Worm (Caenorhabditis elegans) whole organism, L4/young adult: Measurements from ENCODE around the gene clec-227.

Experiments
- W03F9.2 ChIP-seq: fragments of 150-350 bp; optimal IDR thresholded peaks from 2 replicates; lab custom pipeline; 2014; ENCODE audit warnings: missing biosample characterization, missing genetic modification characterization
- dao-5 ChIP-seq: sonication (generic microtip); optimal IDR thresholded peaks from 2 replicates; lab custom pipeline; 2016; ENCODE audit warnings: missing genotype, missing genetic modification characterization, moderate library complexity, missing compliant biosample characterization
- him-1 ChIP-seq: sonication (generic microtip); optimal IDR thresholded peaks from 2 replicates; lab custom pipeline; 2016; ENCODE audit warnings: missing genotype, missing genetic modification reagents, missing genetic modification characterization, missing compliant biosample characterization

The clec-227 gene

DNA sequence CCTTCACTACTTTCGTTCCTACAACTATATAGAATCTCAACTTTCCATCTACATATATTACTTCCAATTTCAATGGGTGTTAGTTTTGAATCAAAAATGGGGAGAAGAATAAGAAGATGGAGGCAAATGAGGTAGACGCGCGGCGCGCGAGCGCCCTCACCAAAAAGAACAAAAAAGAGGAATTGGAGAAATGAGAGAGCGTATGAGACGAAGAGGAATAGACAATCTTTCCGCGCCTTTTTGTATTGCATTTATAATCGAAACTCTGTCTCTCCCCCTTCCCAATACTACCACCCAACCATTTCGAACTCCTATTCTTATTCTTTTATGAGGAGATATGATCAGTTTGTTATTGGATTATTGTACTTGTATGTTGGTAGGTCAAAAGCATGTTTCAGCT, 28.2 kb downstream of the clec-227 start:
- TF ChIP-seq W03F9.2 (no peak), him-1 (no peak), dao-5 (tag; lab: Kevin White, UChicago) (no peak)

DNA sequence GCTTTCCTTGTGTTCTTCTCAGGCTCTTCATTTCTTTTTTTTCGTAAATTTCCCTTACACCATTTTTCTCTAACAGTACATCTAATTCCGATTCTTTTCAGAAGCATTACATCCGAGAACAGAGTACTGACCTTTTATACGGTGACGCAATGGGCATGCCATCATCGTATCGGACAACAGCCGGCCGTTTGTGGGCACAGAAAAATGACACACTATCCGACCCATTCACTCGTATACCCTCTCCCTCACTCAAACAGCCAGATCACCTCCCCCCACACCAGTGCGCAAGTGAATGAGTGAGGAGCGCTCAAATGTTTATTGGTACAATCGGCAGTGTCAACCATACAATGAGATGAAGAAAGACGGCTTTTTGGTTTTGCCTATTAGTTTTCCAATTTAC, 28.8 kb downstream of the clec-227 start, which contains the start of gene R02D5.24:
Gene R02D5.24 (plus strand): TSS at position 205 of the 400 bp plus-strand sequence.
- no peak for TF ChIP-seq him-1
- TF ChIP-seq dao-5 (tag; lab: Kevin White, UChicago), result no peak
- no peak for TF ChIP-seq W03F9.2

DNA sequence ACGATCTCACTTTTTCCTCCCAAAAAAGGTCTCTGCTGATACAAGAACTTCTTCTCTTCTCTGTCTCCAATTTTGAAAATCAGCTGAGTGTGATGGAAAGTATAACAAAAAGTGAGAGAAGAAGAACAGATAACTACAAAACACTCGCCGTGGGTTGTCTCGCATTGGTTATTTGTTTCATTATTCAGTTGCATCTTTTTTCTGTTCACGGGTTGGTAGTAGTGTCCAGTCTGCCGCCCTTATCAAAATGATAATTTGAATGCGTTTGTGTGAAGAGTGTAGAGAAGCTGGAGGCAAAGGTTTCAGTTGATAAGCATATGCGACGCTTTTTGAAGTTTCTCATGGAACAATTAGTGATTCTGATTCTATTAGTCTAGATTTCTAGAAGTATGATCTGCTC, 30.7 kb downstream of the clec-227 start:
- no peak for TF ChIP-seq dao-5 (tag; lab: Kevin White, UChicago)

DNA sequence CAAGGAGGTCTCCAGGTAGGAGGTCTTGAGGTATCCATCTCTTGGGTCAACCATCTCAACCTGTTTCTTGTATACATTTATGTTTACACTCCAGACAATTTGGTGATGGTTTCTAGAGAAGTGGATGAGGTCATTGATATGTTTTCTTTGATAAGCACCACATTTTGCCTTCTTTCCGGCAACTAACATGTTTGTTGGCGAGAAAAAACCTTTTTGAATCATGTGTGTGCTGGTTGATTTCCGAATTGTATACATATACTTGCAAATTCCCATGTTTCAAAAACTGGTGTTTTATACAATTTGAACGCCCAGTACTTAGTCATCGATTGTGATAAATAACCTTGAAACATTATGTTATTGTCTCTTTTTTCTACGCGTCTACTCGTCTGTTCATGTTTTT, 31.8 kb downstream of the clec-227 start:
- TF ChIP-seq dao-5 (tag; lab: Kevin White, UChicago), result no peak
- no peak for TF ChIP-seq W03F9.2
- TF ChIP-seq him-1, result no peak

DNA sequence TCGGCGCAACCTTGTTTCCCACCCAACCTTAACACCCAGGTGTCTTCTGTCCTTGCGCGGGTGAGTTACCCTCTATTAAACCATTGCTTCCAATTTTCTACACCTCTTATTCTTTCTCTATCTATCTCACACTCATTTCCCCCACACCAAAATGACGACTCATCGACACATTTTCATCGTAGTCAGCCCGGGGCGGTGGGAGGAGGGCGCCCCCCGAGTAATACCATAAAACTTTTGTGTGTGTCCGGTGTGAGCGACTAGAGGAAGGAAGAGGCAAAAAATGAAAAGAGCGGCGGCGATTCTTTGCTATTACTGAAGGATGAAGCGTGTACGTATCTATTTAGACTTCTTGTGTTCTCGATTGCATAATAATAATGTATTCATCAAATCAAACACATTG, 32.4 kb downstream of the clec-227 start:
- TF ChIP-seq him-1 (no peak), dao-5 (tag; lab: Kevin White, UChicago) (no peak), W03F9.2 (no peak)

DNA sequence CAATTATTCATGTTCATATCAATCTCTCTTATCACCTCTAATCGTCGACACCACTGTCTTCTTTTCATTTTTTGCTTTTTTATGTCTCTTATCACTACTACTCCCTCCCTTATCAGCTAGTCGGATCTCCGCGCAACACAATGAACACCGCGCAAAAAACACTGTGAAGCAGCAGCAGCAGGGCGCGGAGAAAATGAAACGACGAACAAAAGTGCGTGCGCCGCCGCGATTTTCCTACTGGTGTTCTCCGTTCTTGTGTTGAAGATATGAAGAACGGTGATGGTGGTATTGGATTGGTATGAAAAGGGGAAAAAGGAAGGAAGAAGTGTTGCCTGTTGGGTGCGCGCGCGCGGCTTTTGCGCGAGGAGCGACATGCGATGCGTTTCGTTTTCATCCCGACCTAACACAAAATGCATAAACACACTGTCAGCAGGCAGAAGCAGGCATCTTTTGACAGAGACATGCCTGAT, 33.5 kb downstream of the clec-227 start:
- TF ChIP-seq dao-5 (tag; lab: Kevin White, UChicago), result no peak
- no peak for TF ChIP-seq W03F9.2
- TF ChIP-seq him-1, result no peak

DNA sequence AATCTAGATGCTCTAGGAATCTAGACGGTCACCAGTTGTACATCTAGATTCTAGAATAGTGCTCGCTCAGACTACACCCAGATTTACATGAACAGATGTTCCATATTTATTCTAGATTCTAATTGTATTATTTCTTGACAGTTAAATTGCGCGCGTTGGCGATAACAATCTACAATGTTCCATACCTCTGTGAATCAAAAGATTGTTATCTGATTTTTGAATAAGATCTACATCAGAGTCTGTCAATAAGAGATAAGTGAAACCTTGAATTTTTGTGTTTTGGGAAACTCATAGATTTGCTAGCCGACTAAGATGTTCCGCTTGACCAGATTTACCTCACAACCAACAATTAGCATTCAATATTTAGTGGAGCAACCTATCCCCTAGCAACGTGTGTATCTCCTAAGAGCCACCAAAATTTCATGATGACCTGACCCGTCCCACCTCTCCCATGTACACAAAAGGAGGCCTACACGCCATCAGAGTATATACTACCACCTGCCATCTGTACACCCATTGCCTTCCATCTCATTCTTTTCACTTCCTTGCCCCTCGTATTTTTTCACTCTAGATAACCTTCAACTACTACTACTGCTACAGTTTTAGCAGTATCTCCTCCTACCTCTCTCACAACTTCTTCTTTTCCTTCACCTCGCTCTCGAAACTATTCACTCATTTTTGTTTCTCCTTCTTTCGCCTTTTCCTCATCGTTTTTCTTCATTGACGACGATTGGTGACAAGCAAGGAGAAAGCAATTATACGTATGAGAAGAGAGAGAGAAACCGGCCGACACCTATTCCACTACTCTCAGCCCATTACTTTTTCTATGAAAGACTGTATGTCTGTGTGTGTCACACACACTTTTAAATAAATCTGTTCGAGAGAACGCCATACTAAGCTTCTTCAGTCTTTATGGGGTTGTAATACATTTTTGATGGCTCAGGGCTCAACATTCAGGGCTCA, 34.7 kb downstream of the clec-227 start:
- TF ChIP-seq W03F9.2 (no peak), him-1 (no peak), dao-5 (tag; lab: Kevin White, UChicago) (no peak)

DNA sequence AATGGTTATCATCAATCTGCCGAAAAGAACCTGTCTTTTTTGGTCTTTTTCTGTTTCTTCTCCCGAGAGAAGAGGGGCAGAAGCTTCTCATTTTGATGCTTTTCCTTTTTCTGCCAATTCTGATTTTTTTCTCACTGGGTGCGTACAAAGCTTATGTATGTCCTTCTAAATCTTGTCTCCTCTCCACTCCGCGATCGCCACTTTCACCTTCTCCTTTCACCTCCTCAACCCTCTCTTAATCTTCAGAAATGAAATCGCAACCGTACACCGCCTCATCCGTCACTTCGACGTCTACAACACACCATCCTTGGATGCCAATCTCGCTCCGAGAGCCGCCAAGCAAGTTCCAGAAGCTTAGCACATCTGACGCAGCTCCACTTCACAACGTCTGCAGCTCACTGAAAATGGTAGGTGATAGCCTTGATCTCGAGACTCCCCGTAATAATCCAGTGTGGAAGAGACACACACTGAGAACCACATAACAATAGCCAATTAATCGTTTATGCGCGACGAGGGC, 35.7 kb downstream of the clec-227 start, which contains the start of gene R02D5.1:
Gene R02D5.1 (plus strand): TSS at position 245 of the 517 bp plus-strand sequence.
- TF ChIP-seq W03F9.2 (no peak), him-1 (no peak), dao-5 (tag; lab: Kevin White, UChicago) (no peak)

DNA sequence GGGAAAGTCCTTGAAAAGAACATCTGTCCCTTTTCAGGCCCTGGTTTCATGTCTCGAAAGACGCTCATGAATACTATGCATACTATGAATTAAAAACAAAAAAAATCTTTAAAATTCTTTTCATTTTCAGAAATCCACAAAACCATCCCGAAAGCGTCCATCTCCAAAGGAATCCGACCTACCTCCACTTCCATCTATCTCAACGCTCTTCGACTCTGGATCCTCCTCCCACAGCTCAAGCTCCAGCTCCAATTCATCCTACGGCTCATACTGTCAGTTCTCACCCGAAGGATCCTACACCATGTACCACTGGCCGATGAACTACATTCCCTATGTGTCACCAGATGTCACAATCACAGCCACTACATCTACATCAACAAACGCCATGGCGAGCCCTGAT, 36.2 kb downstream of the clec-227 start:
- TF ChIP-seq him-1 (no peak), W03F9.2 (no peak), dao-5 (tag; lab: Kevin White, UChicago) (no peak)

DNA sequence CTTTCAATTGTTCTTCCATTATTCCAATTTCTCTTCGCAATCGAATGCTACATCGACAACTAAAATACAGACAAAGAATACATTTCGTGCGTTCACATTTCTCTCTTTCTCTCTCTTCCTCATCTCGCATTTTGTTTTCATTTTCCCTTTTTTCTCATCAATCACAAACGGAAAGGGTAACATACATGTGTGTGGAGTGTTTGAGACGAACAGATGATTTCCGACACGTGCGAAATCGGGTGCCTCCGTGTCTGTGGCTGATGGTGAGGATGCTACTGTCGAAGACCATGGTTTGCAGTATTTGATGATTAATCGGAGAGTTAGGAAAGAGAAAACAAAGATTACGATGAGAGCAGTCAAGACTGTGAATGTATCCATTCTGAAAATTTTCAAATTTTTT, 38.4 kb downstream of the clec-227 start, which contains the start of gene R02D5.9:
Gene R02D5.9 (minus strand): TSS at position 378 of the 400 bp plus-strand sequence.
- TF ChIP-seq W03F9.2, result no peak
- no peak for TF ChIP-seq him-1

DNA sequence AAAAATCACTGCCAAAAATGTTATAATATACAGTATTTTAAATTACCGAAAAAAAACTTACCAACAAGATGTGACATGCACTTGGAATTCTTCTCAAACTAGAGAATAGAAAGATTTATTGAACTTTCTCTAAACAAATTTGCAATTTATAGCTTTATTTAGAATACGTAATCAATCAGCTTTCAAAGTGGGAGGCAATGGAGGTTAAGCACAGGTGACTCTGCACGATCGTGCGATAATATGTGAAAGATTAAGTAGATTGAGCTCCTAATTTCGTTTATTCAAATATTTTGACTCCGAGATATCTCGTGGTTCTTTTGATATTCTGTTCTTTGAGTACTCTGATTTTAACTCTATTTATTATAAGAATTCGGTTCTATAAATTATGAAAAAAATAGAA, 45.7 kb downstream of the clec-227 start, which contains the start of gene R02D5.6:
Gene R02D5.6 (minus strand): TSS at position 101 of the 400 bp plus-strand sequence.
- TF ChIP-seq him-1 (no peak), dao-5 (tag; lab: Kevin White, UChicago) (no peak), W03F9.2 (no peak)

DNA sequence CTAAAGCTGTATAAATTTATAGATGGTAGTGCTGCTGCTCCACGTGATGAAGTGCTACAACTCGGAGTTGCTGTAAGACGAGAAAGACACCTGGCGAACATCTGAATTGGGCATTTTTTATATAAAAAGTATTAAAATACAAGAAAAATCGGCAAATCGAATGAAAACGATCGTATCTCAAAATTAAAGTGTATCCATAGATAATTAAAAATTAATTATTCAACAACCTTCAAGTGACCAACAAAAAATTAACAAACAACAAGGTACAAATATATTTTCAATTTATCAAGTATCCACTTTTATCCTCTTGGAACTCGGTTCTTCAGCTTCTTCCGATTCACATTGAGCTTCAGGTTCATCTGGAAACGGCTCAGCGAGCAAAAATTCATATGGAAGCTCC, 46.9 kb downstream of the clec-227 start, which contains the start of gene R02D5.8:
Gene R02D5.8 (minus strand): TSS at position 101 of the 400 bp plus-strand sequence.
- TF ChIP-seq him-1, result no peak
- no peak for TF ChIP-seq dao-5 (tag; lab: Kevin White, UChicago)
- no peak for TF ChIP-seq W03F9.2

DNA sequence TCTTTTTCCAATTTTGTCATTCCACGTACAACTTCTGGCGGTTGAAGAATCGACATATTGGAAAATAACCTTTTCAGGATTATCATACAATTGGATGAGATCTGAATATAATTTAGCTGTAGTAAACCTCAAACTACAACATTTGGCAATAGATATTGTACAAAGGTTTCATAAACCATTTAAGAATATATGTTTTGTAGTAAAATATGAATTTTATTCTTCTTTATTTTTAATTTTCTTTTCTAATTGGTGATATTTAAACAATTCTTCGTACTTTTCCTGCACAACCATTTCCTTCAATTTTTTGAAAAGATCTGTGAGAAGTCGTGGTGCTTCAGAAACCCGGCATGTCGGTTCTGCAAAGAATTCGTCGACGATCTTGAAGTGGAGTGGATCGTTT, 48.7 kb downstream of the clec-227 start, which contains the start of gene C53A5.17:
Gene C53A5.17 (minus strand): TSS at position 101 of the 400 bp plus-strand sequence.
- TF ChIP-seq W03F9.2, result no peak
- no peak for TF ChIP-seq dao-5 (tag; lab: Kevin White, UChicago)
- TF ChIP-seq him-1, result no peak

DNA sequence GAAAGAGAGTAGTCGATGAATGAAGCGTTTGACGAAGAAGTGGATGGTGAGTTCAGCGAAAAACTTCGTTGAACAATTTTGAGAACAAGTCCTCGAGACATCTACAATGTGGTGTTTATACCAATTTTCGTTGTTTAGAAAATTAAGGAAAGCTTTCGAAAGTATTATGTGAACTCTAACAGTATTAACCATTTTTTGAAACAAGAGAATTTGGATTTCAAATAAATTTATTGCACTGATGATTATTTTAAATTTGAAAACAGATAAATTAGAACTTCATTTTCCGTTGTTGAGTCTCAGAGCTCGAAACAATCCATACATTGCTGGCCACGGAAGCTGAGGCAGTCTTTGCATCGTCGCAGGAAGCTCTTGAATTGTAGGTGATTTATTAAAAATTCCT, 50.2 kb downstream of the clec-227 start, which contains the start of gene C53A5.16:
Gene C53A5.16 (minus strand): TSS at position 101 of the 400 bp plus-strand sequence.
- TF ChIP-seq him-1, result no peak

DNA sequence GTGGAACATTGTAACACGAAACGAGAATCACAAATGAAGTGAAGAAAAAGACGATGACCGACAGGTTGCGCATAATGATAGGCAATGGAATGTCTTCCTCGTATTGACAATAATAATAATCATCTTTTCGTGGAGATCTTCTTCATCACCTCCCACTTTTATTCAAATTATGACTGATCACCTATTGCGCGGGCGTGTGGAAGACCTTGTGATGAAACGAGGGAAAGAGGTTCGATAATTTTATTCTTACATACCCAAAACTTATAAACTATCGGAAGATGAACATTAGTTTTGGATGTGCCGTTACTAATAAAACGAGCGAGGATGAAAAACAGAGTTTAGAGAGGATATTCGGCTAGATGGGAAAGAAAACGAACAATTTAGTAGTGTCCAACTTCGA, 50.8 kb downstream of the clec-227 start, which contains the start of gene C53A5.2:
Gene C53A5.2 (minus strand): TSS at position 101 of the 400 bp plus-strand sequence.
- TF ChIP-seq dao-5 (tag; lab: Kevin White, UChicago) (no peak), him-1 (no peak), W03F9.2 (no peak)
